Fruit fly (Drosophila melanogaster) whole organism, embryonic: ENCODE measurements around the gene ATPsynO.

Source experiments
- ATbp ChIP-seq: fragments of 200-800 bp; sonication (Bioruptor generic); optimal IDR thresholded peaks from 2 replicates; lab custom pipeline; 2017; ENCODE audit warnings: missing biosample characterization, mild to moderate bottlenecking, missing genetic modification characterization, missing genetic modification reagents
- Asciz ChIP-seq: fragments of 200-800 bp; sonication (Bioruptor generic); optimal IDR thresholded peaks from 2 replicates; lab custom pipeline; 2017; ENCODE audit warnings: missing biosample characterization, mild to moderate bottlenecking, missing genetic modification characterization, missing genetic modification reagents
- B-H2 ChIP-seq: fragments of 200-800 bp; sonication (Bioruptor generic); optimal IDR thresholded peaks from 2 replicates; lab custom pipeline; 2018; ENCODE audit warnings: missing biosample characterization, mild to moderate bottlenecking, missing genetic modification characterization
- Blimp-1 ChIP-seq: fragments of 200-800 bp; sonication (Bioruptor generic); optimal IDR thresholded peaks from 3 replicates; lab custom pipeline; 2018; ENCODE audit warnings: missing biosample characterization, missing genetic modification characterization, mild to moderate bottlenecking, moderate library complexity, missing genetic modification reagents
- C15 ChIP-seq: fragments of 200-800 bp; sonication (Bioruptor generic); IDR thresholded peaks from 3 replicates; pipeline ENCODE4 v1.3.6; 2022; ENCODE audit warnings: missing biosample characterization, missing genetic modification characterization
- CG10462 ChIP-seq: fragments of 200-800 bp; sonication (Bioruptor generic); optimal IDR thresholded peaks from 2 replicates; lab custom pipeline; 2016; ENCODE audit warnings: missing biosample characterization, missing genetic modification characterization
- CG11723 ChIP-seq: fragments of 200-800 bp; sonication (Bioruptor generic); optimal IDR thresholded peaks from 2 replicates; lab custom pipeline; 2017; ENCODE audit warnings: missing biosample characterization, mild to moderate bottlenecking, missing genetic modification characterization
- CG12219 ChIP-seq: fragments of 200-800 bp; sonication (Bioruptor generic); optimal IDR thresholded peaks from 3 replicates; lab custom pipeline; 2018; ENCODE audit warnings: missing biosample characterization, mild to moderate bottlenecking, missing genetic modification characterization
- CG12299 ChIP-seq: fragments of 200-800 bp; sonication (Bioruptor generic); optimal IDR thresholded peaks from 2 replicates; lab custom pipeline; 2018; ENCODE audit warnings: missing biosample characterization, mild to moderate bottlenecking, missing genetic modification characterization
- CG12744 ChIP-seq: fragments of 200-800 bp; sonication (Bioruptor generic); optimal IDR thresholded peaks from 2 replicates; lab custom pipeline; 2016; ENCODE audit warnings: missing biosample characterization, missing genetic modification characterization
- CG17186 ChIP-seq: fragments of 200-800 bp; sonication (Bioruptor generic); optimal IDR thresholded peaks from 3 replicates; lab custom pipeline; 2017; ENCODE audit warnings: missing biosample characterization, missing genetic modification reagents, missing genetic modification characterization
- CG17912 ChIP-seq: fragments of 200-800 bp; sonication (Bioruptor generic); optimal IDR thresholded peaks from 2 replicates; lab custom pipeline; 2018; ENCODE audit warnings: missing biosample characterization, mild to moderate bottlenecking, missing genetic modification characterization
- CG2199 ChIP-seq: fragments of 200-800 bp; sonication (Bioruptor generic); IDR thresholded peaks from 3 replicates; pipeline ENCODE4 v1.3.6; 2022; ENCODE audit warnings: missing biosample characterization, missing genetic modification characterization
- CG31388 ChIP-seq: fragments of 200-800 bp; sonication (Bioruptor generic); optimal IDR thresholded peaks from 2 replicates; lab custom pipeline; 2016; ENCODE audit warnings: missing biosample characterization, missing genetic modification characterization
- CG31441 ChIP-seq: fragments of 200-800 bp; sonication (Bioruptor generic); IDR thresholded peaks from 2 replicates; pipeline ENCODE4 v1.3.6; 2022; ENCODE audit warnings: missing biosample characterization, missing genetic modification characterization
- CG32772 ChIP-seq: fragments of 200-800 bp; sonication (Bioruptor generic); IDR thresholded peaks from 2 replicates; pipeline ENCODE4 v1.3.6; 2022; ENCODE audit warnings: missing biosample characterization, missing genetic modification characterization
- CG3281 ChIP-seq: fragments of 200-800 bp; sonication (Bioruptor generic); optimal IDR thresholded peaks from 3 replicates; lab custom pipeline; 2017; ENCODE audit warnings: missing biosample characterization, mild to moderate bottlenecking, missing genetic modification characterization
- CG3407 ChIP-seq: fragments of 200-800 bp; sonication (Bioruptor generic); optimal IDR thresholded peaks from 2 replicates; lab custom pipeline; 2018; ENCODE audit warnings: missing biosample characterization, mild to moderate bottlenecking, missing genetic modification characterization
- CG7372 ChIP-seq: fragments of 200-800 bp; sonication (Bioruptor generic); IDR thresholded peaks from 2 replicates; pipeline ENCODE4 v1.3.6; 2022; ENCODE audit warnings: missing biosample characterization, missing genetic modification characterization
- CG7928 ChIP-seq: fragments of 200-800 bp; sonication (Bioruptor generic); optimal IDR thresholded peaks from 2 replicates; lab custom pipeline; 2017; ENCODE audit warnings: missing biosample characterization, mild to moderate bottlenecking, missing genetic modification characterization
- CHES-1-like ChIP-seq: fragments of 200-800 bp; sonication (Bioruptor generic); optimal IDR thresholded peaks from 2 replicates; lab custom pipeline; 2016; ENCODE audit warnings: missing biosample characterization, missing genetic modification characterization
- CkIIα-i1 ChIP-seq: fragments of 200-800 bp; sonication (Bioruptor generic); IDR thresholded peaks from 2 replicates; pipeline ENCODE4 v1.3.6; 2022; ENCODE audit warnings: missing biosample characterization, missing genetic modification characterization
- Dp ChIP-seq: fragments of 200-800 bp; sonication (Bioruptor generic); optimal IDR thresholded peaks from 2 replicates; lab custom pipeline; 2018; ENCODE audit warnings: missing biosample characterization, mild to moderate bottlenecking, missing genetic modification characterization, moderate library complexity
- Drgx ChIP-seq: fragments of 200-800 bp; sonication (Bioruptor generic); IDR thresholded peaks from 2 replicates; pipeline ENCODE4 v1.3.6; 2022; ENCODE audit warnings: missing biosample characterization, missing genetic modification characterization
- Gsc ChIP-seq: fragments of 200-800 bp; sonication (Bioruptor generic); IDR thresholded peaks from 2 replicates; pipeline ENCODE4 v1.3.6; 2022; ENCODE audit warnings: missing biosample characterization, missing genetic modification characterization
- Meics ChIP-seq: fragments of 200-800 bp; sonication (Bioruptor generic); optimal IDR thresholded peaks from 2 replicates; lab custom pipeline; 2017; ENCODE audit warnings: missing biosample characterization, mild to moderate bottlenecking, missing genetic modification characterization
- NfI ChIP-seq: fragments of 200-800 bp; sonication (Bioruptor generic); optimal IDR thresholded peaks from 3 replicates; lab custom pipeline; 2018; ENCODE audit warnings: missing biosample characterization, mild to moderate bottlenecking, missing genetic modification characterization, moderate library complexity
- Opbp ChIP-seq: fragments of 200-800 bp; sonication (Bioruptor generic); IDR thresholded peaks from 3 replicates; pipeline ENCODE4 v1.3.6; 2022; ENCODE audit warnings: missing biosample characterization, missing genetic modification characterization; ENCODE audit not compliant: partially characterized antibody
- Ssrp ChIP-seq: fragments of 200-800 bp; sonication (Bioruptor generic); optimal IDR thresholded peaks from 2 replicates; lab custom pipeline; 2018; ENCODE audit warnings: missing biosample characterization, mild to moderate bottlenecking, missing genetic modification characterization, moderate library complexity
- Vsx1 ChIP-seq: fragments of 200-800 bp; sonication (Bioruptor generic); optimal IDR thresholded peaks from 2 replicates; lab custom pipeline; 2017; ENCODE audit warnings: missing biosample characterization, mild to moderate bottlenecking, missing genetic modification characterization, missing genetic modification reagents
- bsh ChIP-seq, 2 experiments: fragments of 200-800 bp; sonication (Bioruptor generic); optimal IDR thresholded peaks; 2 replicates each; lab custom pipeline; 2017 to 2018; ENCODE audit warnings: mild to moderate bottlenecking in 2 of 2, missing biosample characterization in 2 of 2, missing genetic modification characterization in 2 of 2, moderate library complexity in 1 of 2
- caup ChIP-seq: fragments of 200-800 bp; sonication (Bioruptor generic); optimal IDR thresholded peaks from 3 replicates; lab custom pipeline; 2017; ENCODE audit warnings: missing biosample characterization, mild to moderate bottlenecking, missing genetic modification characterization, moderate library complexity; ENCODE audit not compliant: severe bottlenecking
- cg ChIP-seq: fragments of 200-800 bp; sonication (Bioruptor generic); optimal IDR thresholded peaks from 3 replicates; lab custom pipeline; 2019; ENCODE audit warnings: missing biosample characterization, mild to moderate bottlenecking, missing genetic modification characterization, moderate library complexity
- chn ChIP-seq: fragments of 200-800 bp; sonication (Bioruptor generic); optimal IDR thresholded peaks from 2 replicates; lab custom pipeline; 2016; ENCODE audit warnings: missing biosample characterization, missing genetic modification characterization
- corto ChIP-seq: fragments of 200-800 bp; sonication (Bioruptor generic); optimal IDR thresholded peaks from 2 replicates; lab custom pipeline; 2016; ENCODE audit warnings: missing biosample characterization, mild to moderate bottlenecking, missing genetic modification characterization, moderate library complexity
- fru ChIP-seq: fragments of >200 bp; optimal IDR thresholded peaks from 2 replicates; lab custom pipeline; 2017
- grn ChIP-seq: fragments of 200-800 bp; sonication (Bioruptor generic); optimal IDR thresholded peaks from 3 replicates; lab custom pipeline; 2017; ENCODE audit warnings: missing biosample characterization, missing genetic modification characterization
- ham ChIP-seq: fragments of 200-800 bp; sonication (Bioruptor generic); IDR thresholded peaks from 2 replicates; pipeline ENCODE4 v1.3.6; 2022; ENCODE audit warnings: missing biosample characterization, missing genetic modification characterization
- ind ChIP-seq: fragments of 200-800 bp; sonication (Bioruptor generic); optimal IDR thresholded peaks from 3 replicates; lab custom pipeline; 2016; ENCODE audit warnings: missing biosample characterization, missing genetic modification characterization
- jumu ChIP-seq: fragments of 200-800 bp; sonication (Bioruptor generic); optimal IDR thresholded peaks from 3 replicates; lab custom pipeline; 2016; ENCODE audit warnings: missing biosample characterization, missing genetic modification characterization
- knrl ChIP-seq: fragments of 200-800 bp; sonication (Bioruptor generic); IDR thresholded peaks from 3 replicates; pipeline ENCODE4 v1.3.6; 2022; ENCODE audit warnings: missing biosample characterization, missing genetic modification characterization; ENCODE audit not compliant: partially characterized antibody
- oc ChIP-seq: fragments of 200-800 bp; sonication (Bioruptor generic); optimal IDR thresholded peaks from 2 replicates; lab custom pipeline; 2018; ENCODE audit warnings: missing biosample characterization, mild to moderate bottlenecking, missing genetic modification characterization, moderate library complexity
- ranshi ChIP-seq: fragments of 200-800 bp; sonication (Bioruptor generic); IDR thresholded peaks from 2 replicates; pipeline ENCODE4 v1.3.6; 2022; ENCODE audit warnings: missing biosample characterization, missing genetic modification characterization
- sisA ChIP-seq: fragments of 200-800 bp; sonication (Bioruptor generic); IDR thresholded peaks from 2 replicates; pipeline ENCODE4 v1.3.6; 2022; ENCODE audit warnings: missing biosample characterization, missing genetic modification characterization
- sr ChIP-seq: fragments of 200-800 bp; sonication (Bioruptor generic); IDR thresholded peaks from 3 replicates; pipeline ENCODE4 v1.3.6; 2022; ENCODE audit warnings: missing biosample characterization, missing genetic modification characterization
- stwl ChIP-seq: fragments of 200-800 bp; sonication (Bioruptor generic); optimal IDR thresholded peaks from 3 replicates; lab custom pipeline; 2018; ENCODE audit warnings: missing biosample characterization, mild to moderate bottlenecking, missing genetic modification characterization, moderate library complexity
- tio ChIP-seq: fragments of 200-800 bp; sonication (Bioruptor generic); optimal IDR thresholded peaks from 2 replicates; lab custom pipeline; 2017; ENCODE audit warnings: missing biosample characterization, missing genetic modification characterization, inconsistent platforms
- vfl ChIP-seq: fragments of 200-800 bp; sonication (Bioruptor generic); optimal IDR thresholded peaks from 2 replicates; lab custom pipeline; 2016; ENCODE audit warnings: missing biosample characterization, missing genetic modification characterization
- vvl ChIP-seq: fragments of 200-800 bp; sonication (Bioruptor generic); IDR thresholded peaks from 2 replicates; pipeline ENCODE4 v1.3.6; 2022; ENCODE audit warnings: missing biosample characterization, missing genetic modification characterization
- zen2 ChIP-seq: fragments of 200-800 bp; sonication (Bioruptor generic); IDR thresholded peaks from 3 replicates; pipeline ENCODE4 v1.3.6; 2022; ENCODE audit warnings: missing biosample characterization, missing genetic modification characterization; ENCODE audit not compliant: partially characterized antibody

ATPsynO gene

dm6 chr3R:15229329-15229876 is 36.0 kb upstream of the ATPsynO start, which contains the start of the genes Art3 and mRpS10 (continued):
- TF ChIP-seq caup (GFP tag; lab: Kevin White, UChicago) (peak; percentile 100), CG31441 (GFP tag; lab: Robert Waterston, UW) (peak; percentile 100), knrl (GFP tag; lab: Robert Waterston, UW) (peak; percentile 51; the same call in 1 of the 3 replicates), CG7928 (peak; percentile 89), fru (lab: Kevin White, UChicago) (no peak), oc (peak; percentile 100), CG7372 (peak; percentile 100), tio (peak; percentile 100), stwl (tag; lab: Kevin White, UChicago) (peak; percentile 98), CG3281 (GFP tag; lab: Kevin White, UChicago) (peak; percentile 100), chn (GFP tag; lab: Kevin White, UChicago) (peak; percentile 100), Drgx (GFP tag; lab: Robert Waterston, UW) (peak; percentile 100), bsh (GFP tag; optimal IDR thresholded peaks at IDR 0.05; lab: Kevin White, UChicago) (peak in 1 of 2 experiments; percentile 100), cg (GFP tag; lab: Kevin White, UChicago) (peak; percentile 7), Asciz (peak; percentile 100), vvl (GFP tag; lab: Robert Waterston, UW) (peak; percentile 100), CG12219 (GFP tag; lab: Kevin White, UChicago) (peak; percentile 100), CG17186 (GFP tag; lab: Kevin White, UChicago) (peak; percentile 98), vfl (GFP tag; lab: Kevin White, UChicago) (peak; percentile 99), CHES-1-like (GFP tag; lab: Kevin White, UChicago) (peak; percentile 100), grn (GFP tag; lab: Kevin White, UChicago) (peak; percentile 95), CkIIα-i1 (GFP tag; lab: Robert Waterston, UW) (peak; percentile 99), ATbp (GFP tag; lab: Kevin White, UChicago) (peak; percentile 99), ranshi (GFP tag; lab: Robert Waterston, UW) (peak; percentile 100), CG32772 (GFP tag; lab: Robert Waterston, UW) (peak; percentile 100), CG3407 (peak; percentile 99), NfI (peak; percentile 100), CG12744 (GFP tag; lab: Kevin White, UChicago) (peak; percentile 100), ind (GFP tag; lab: Kevin White, UChicago) (peak; percentile 100), CG12299 (peak; percentile 100), CG17912 (GFP tag; lab: Kevin White, UChicago) (peak; percentile 100), CG10462 (GFP tag; lab: Kevin White, UChicago) (peak; percentile 100), Vsx1 (GFP tag; lab: Kevin White, UChicago) (peak; percentile 99), CG11723 (GFP tag; lab: Kevin White, UChicago) (peak; percentile 99), CG31388 (GFP tag; lab: Kevin White, UChicago) (peak; percentile 100), Blimp-1 (GFP tag; lab: Kevin White, UChicago) (peak; percentile 99), C15 (peak; percentile 100), Opbp (GFP tag; lab: Robert Waterston, UW) (peak; percentile 29; the same call in 1 of the 3 replicates), B-H2 (GFP tag; lab: Kevin White, UChicago) (peak; percentile 100), sisA (peak; percentile 100), Dp (GFP tag; lab: Kevin White, UChicago) (peak; percentile 68), Gsc (GFP tag; lab: Robert Waterston, UW) (peak; percentile 99), Ssrp (tag; lab: Kevin White, UChicago) (peak; percentile 100), ham (GFP tag; lab: Robert Waterston, UW) (peak; percentile 100), Meics (peak; percentile 100), jumu (GFP tag; lab: Kevin White, UChicago) (peak; percentile 100), sr (peak; percentile 99), corto (GFP tag; lab: Kevin White, UChicago) (no peak), CG2199 (GFP tag; lab: Robert Waterston, UW) (peak; percentile 100), zen2 (GFP tag; lab: Robert Waterston, UW) (no peak)
